Fruit fly (Drosophila melanogaster): ENCODE data around the gene Ccdc85.

The Ccdc85 gene

dm6 chr2L:3000517-3000934 is 1.4 kb downstream of the Ccdc85 start (continued):
- TF ChIP-seq CG4360 (GFP tag; IDR thresholded peaks at IDR 0.05) (peak; percentile 82), CTCF (GFP tag; optimal IDR thresholded peaks at IDR 0.05) (no peak), kni (GFP tag; optimal IDR thresholded peaks at IDR 0.05) (peak; percentile 45), Taf1 (GFP tag; IDR thresholded peaks at IDR 0.05) (no peak), cad (GFP tag; optimal IDR thresholded peaks at IDR 0.05) (peak; percentile 83), eve (GFP tag; optimal IDR thresholded peaks at IDR 0.05) (no peak), BEAF-32 (GFP tag; optimal IDR thresholded peaks at IDR 0.05) (peak; percentile 41), HmgZ (tag; optimal IDR thresholded peaks at IDR 0.05) (no peak), H2.0 (GFP tag; IDR thresholded peaks at IDR 0.05) (no peak), NC2α (GFP tag; optimal IDR thresholded peaks at IDR 0.05) (no peak), pnt (GFP tag; optimal IDR thresholded peaks at IDR 0.05) (no peak), ken (GFP tag; IDR thresholded peaks at IDR 0.05) (no peak), Atf3 (GFP tag; optimal IDR thresholded peaks at IDR 0.05) (no peak), ac (GFP tag; optimal IDR thresholded peaks at IDR 0.05) (no peak), CG4820 (GFP tag; optimal IDR thresholded peaks at IDR 0.05) (no peak), CG15011 (GFP tag; optimal IDR thresholded peaks at IDR 0.05) (no peak), CG6175 (GFP tag; IDR thresholded peaks at IDR 0.05) (0 out of 3 replicates have a peak, but pooled peaks have one; percentile 30), tll (GFP tag; optimal IDR thresholded peaks at IDR 0.05) (peak in 1 of 2 experiments; percentile 93), seq (GFP tag; IDR thresholded peaks at IDR 0.05) (no peak), ERR (GFP tag; optimal IDR thresholded peaks at IDR 0.05) (no peak), Atf6 (GFP tag; IDR thresholded peaks at IDR 0.05) (no peak), Scr (GFP tag; IDR thresholded peaks at IDR 0.05; ENCODE audit: partially characterized antibody) (peak; percentile 57), peb (GFP tag; IDR thresholded peaks at IDR 0.05) (no peak), CG9876 (GFP tag; optimal IDR thresholded peaks at IDR 0.05) (no peak), CG1832 (GFP tag; optimal IDR thresholded peaks at IDR 0.05) (peak; percentile 43), Pdp1 (GFP tag; optimal IDR thresholded peaks at IDR 0.05) (peak in 1 of 2 experiments; percentile 37), chn (GFP tag; optimal IDR thresholded peaks at IDR 0.05) (no peak), tx (GFP tag; optimal IDR thresholded peaks at IDR 0.05) (no peak), CG12659 (GFP tag; optimal IDR thresholded peaks at IDR 0.05) (no peak), CG32767 (GFP tag; IDR thresholded peaks at IDR 0.05) (no peak), CG9817 (tag; optimal IDR thresholded peaks at IDR 0.05) (no peak), gcm2 (GFP tag; optimal IDR thresholded peaks at IDR 0.05) (no peak), zen (tag; optimal IDR thresholded peaks at IDR 0.05) (no peak), crol (GFP tag; IDR thresholded peaks at IDR 0.05) (0 out of 2 replicates have a peak, but pooled peaks have one; percentile 29), al (GFP tag; IDR thresholded peaks at IDR 0.05) (no peak), CG17912 (GFP tag; optimal IDR thresholded peaks at IDR 0.05) (no peak), pb (GFP tag; optimal IDR thresholded peaks at IDR 0.05) (no peak), CG15514 (GFP tag; optimal IDR thresholded peaks at IDR 0.05) (no peak), kah (GFP tag; optimal IDR thresholded peaks at IDR 0.05) (peak; percentile 79), crc (GFP tag; optimal IDR thresholded peaks at IDR 0.05) (no peak), zf30C (GFP tag; optimal IDR thresholded peaks at IDR 0.05) (no peak), psq (GFP tag; optimal IDR thresholded peaks at IDR 0.05) (no peak), caup (GFP tag; optimal IDR thresholded peaks at IDR 0.05; ENCODE audit: severe bottlenecking) (no peak), gce (GFP tag; IDR thresholded peaks at IDR 0.05) (no peak), CG8359 (GFP tag; optimal IDR thresholded peaks at IDR 0.05; ENCODE audit: borderline replicate concordance) (no peak), pita (GFP tag; optimal IDR thresholded peaks at IDR 0.05) (no peak), Adf1 (GFP tag; IDR thresholded peaks at IDR 0.05) (no peak), CkIIα-i1 (GFP tag; IDR thresholded peaks at IDR 0.05) (no peak), CG15479 (GFP tag; optimal IDR thresholded peaks at IDR 0.05) (peak; percentile 90), CG17612 (GFP tag; IDR thresholded peaks at IDR 0.05) (no peak), unc-4 (GFP tag; IDR thresholded peaks at IDR 0.05; ENCODE audit: partially characterized antibody) (0 out of 2 replicates have a peak, but pooled peaks have one; percentile 17), CG12236 (GFP tag; optimal IDR thresholded peaks at IDR 0.05) (no peak)

Data from whole organism, embryonic.